Worm (Caenorhabditis elegans): Measurements from ENCODE around the gene sax-7.

Gene sax-7

ce11 chrIV:8019772-8020496 lies 42.5 kb upstream of the sax-7 start, which contains the start of gene dnc-4:
Gene dnc-4 (minus strand): TSS chrIV:8019808.
- TF ChIP-seq hrde-1 (tag; optimal IDR thresholded peaks at IDR 0.05; ENCODE audit: borderline replicate concordance) (no peak), F37B4.10 (GFP tag; IDR thresholded peaks at IDR 0.05) (no peak), hmg-1.2 (GFP tag; IDR thresholded peaks at IDR 0.05) (peak; percentile 82), snpc-1.1 (tag; optimal IDR thresholded peaks at IDR 0.05; ENCODE audit: insufficient read depth) (no peak), snpc-4 (GFP tag; optimal IDR thresholded peaks at IDR 0.05) (no peak), snpc-4 (tag; optimal IDR thresholded peaks at IDR 0.05) (peak in 1 of 4 experiments; percentile 6), hlh-12 (tag; optimal IDR thresholded peaks at IDR 0.05) (no peak), ztf-6 (GFP tag; IDR thresholded peaks at IDR 0.05) (no peak), Y95B8A.8 (GFP tag; IDR thresholded peaks at IDR 0.05) (no peak), attf-5 (GFP tag; optimal IDR thresholded peaks at IDR 0.05) (no peak), B0261.1 (tag; optimal IDR thresholded peaks at IDR 0.05) (no peak), zfh-2 (GFP tag; conservative IDR thresholded peaks at IDR 0.05) (no peak), pbrm-1 (GFP tag; IDR thresholded peaks at IDR 0.05) (no peak), lag-1 (GFP tag; IDR thresholded peaks at IDR 0.05) (no peak), ceh-40 (GFP tag; IDR thresholded peaks at IDR 0.05) (no peak), F33H1.4 (GFP tag; IDR thresholded peaks at IDR 0.05) (no peak), unc-130 (GFP tag; optimal IDR thresholded peaks at IDR 0.05) (no peak), nhr-80 (tag; optimal IDR thresholded peaks at IDR 0.05) (no peak), dox-1 (GFP tag; IDR thresholded peaks at IDR 0.05) (peak; percentile 43; the same call in 1 of the 2 replicates), F39B2.1 (GFP tag; IDR thresholded peaks at IDR 0.05) (no peak), cebp-1 (GFP tag; IDR thresholded peaks at IDR 0.05) (peak; percentile 48; the same call in 1 of the 2 replicates), cebp-1 (tag; optimal IDR thresholded peaks at IDR 0.05) (peak; percentile 87), Y53F4B.3 (GFP tag; IDR thresholded peaks at IDR 0.05) (no peak), fkh-3 (tag; optimal IDR thresholded peaks at IDR 0.05) (no peak), F49E8.2 (tag; optimal IDR thresholded peaks at IDR 0.05; ENCODE audit: insufficient read depth) (no peak), chd-7 (tag; optimal IDR thresholded peaks at IDR 0.05) (no peak), ceh-27 (GFP tag; optimal IDR thresholded peaks at IDR 0.05) (no peak), let-526 (GFP tag; IDR thresholded peaks at IDR 0.05) (no peak), dpff-1 (tag; optimal IDR thresholded peaks at IDR 0.05) (no peak), hsf-1 (GFP tag; IDR thresholded peaks at IDR 0.05) (no peak), ztf-26 (tag; optimal IDR thresholded peaks at IDR 0.05) (no peak), C17E4.6 (GFP tag; IDR thresholded peaks at IDR 0.05) (no peak), lsl-1 (GFP tag; optimal IDR thresholded peaks at IDR 0.05) (peak; percentile 62), nhr-90 (tag; optimal IDR thresholded peaks at IDR 0.05) (no peak), D2030.7 (GFP tag; IDR thresholded peaks at IDR 0.05) (0 out of 2 replicates have a peak, but pooled peaks have one; percentile 15), bed-1 (GFP tag; IDR thresholded peaks at IDR 0.05) (no peak)

- TF ChIP-seq attf-5 (GFP tag; optimal IDR thresholded peaks at IDR 0.05): no peak
- no peak for TF ChIP-seq aptf-2 (GFP tag; conservative IDR thresholded peaks at IDR 0.05)
- no peak for TF ChIP-seq ztf-18 (tag; optimal IDR thresholded peaks at IDR 0.05)
These were observed 40.3 kb upstream of the sax-7 start, which contains the start of gene C26B2.2 for ce11 chrIV:8022035-8022673. Gene C26B2.2 (minus strand): TSS chrIV:8022122.

Measured in whole organism, young adult.